Fruit fly (Drosophila melanogaster) whole organism, embryonic: ENCODE measurements around the gene Helz.

ENCODE experiments used
- ATbp ChIP-seq: fragments of 200-800 bp; sonication (Bioruptor generic); optimal IDR thresholded peaks from 2 replicates; lab custom pipeline; 2017; ENCODE audit warnings: missing biosample characterization, mild to moderate bottlenecking, missing genetic modification characterization, missing genetic modification reagents
- Adf1 ChIP-seq: fragments of 200-800 bp; sonication (Bioruptor generic); IDR thresholded peaks from 2 replicates; pipeline ENCODE4 v1.3.6; 2022; ENCODE audit warnings: missing biosample characterization, missing genetic modification characterization
- Antp ChIP-seq: fragments of 200-800 bp; sonication (Bioruptor generic); optimal IDR thresholded peaks from 3 replicates; lab custom pipeline; 2016; ENCODE audit warnings: missing biosample characterization, missing genetic modification characterization
- B-H1 ChIP-seq: fragments of 200-800 bp; sonication (Bioruptor generic); IDR thresholded peaks from 3 replicates; pipeline ENCODE4 v1.3.6; 2022; ENCODE audit warnings: missing biosample characterization, missing genetic modification characterization
- CG10147 ChIP-seq: fragments of 200-800 bp; sonication (Bioruptor generic); optimal IDR thresholded peaks from 2 replicates; lab custom pipeline; 2019; ENCODE audit warnings: missing biosample characterization, mild to moderate bottlenecking, missing genetic modification characterization, moderate library complexity
- CG12071 ChIP-seq: fragments of 200-800 bp; sonication (Bioruptor generic); optimal IDR thresholded peaks from 3 replicates; lab custom pipeline; 2018; ENCODE audit warnings: missing biosample characterization, mild to moderate bottlenecking, missing genetic modification characterization
- CG12299 ChIP-seq: fragments of 200-800 bp; sonication (Bioruptor generic); optimal IDR thresholded peaks from 2 replicates; lab custom pipeline; 2018; ENCODE audit warnings: missing biosample characterization, mild to moderate bottlenecking, missing genetic modification characterization
- CG12659 ChIP-seq: fragments of 200-800 bp; sonication (Bioruptor generic); optimal IDR thresholded peaks from 3 replicates; lab custom pipeline; 2017; ENCODE audit warnings: mild to moderate bottlenecking, missing biosample characterization, missing genetic modification reagents, missing genetic modification characterization
- CG13296 ChIP-seq: fragments of 200-800 bp; sonication (Bioruptor generic); optimal IDR thresholded peaks from 3 replicates; lab custom pipeline; 2018; ENCODE audit warnings: missing biosample characterization, mild to moderate bottlenecking, missing genetic modification characterization
- CG13894 ChIP-seq: fragments of 200-800 bp; sonication (Bioruptor generic); optimal IDR thresholded peaks from 3 replicates; lab custom pipeline; 2018; ENCODE audit warnings: missing biosample characterization, mild to moderate bottlenecking, missing genetic modification characterization, moderate library complexity
- CG15269 ChIP-seq: fragments of 200-800 bp; sonication (Bioruptor generic); optimal IDR thresholded peaks from 2 replicates; lab custom pipeline; 2018; ENCODE audit warnings: missing biosample characterization, mild to moderate bottlenecking, missing genetic modification characterization, moderate library complexity
- CG31388 ChIP-seq: fragments of 200-800 bp; sonication (Bioruptor generic); optimal IDR thresholded peaks from 2 replicates; lab custom pipeline; 2016; ENCODE audit warnings: missing biosample characterization, missing genetic modification characterization
- CG31441 ChIP-seq: fragments of 200-800 bp; sonication (Bioruptor generic); IDR thresholded peaks from 2 replicates; pipeline ENCODE4 v1.3.6; 2022; ENCODE audit warnings: missing biosample characterization, missing genetic modification characterization
- CG32772 ChIP-seq: fragments of 200-800 bp; sonication (Bioruptor generic); IDR thresholded peaks from 2 replicates; pipeline ENCODE4 v1.3.6; 2022; ENCODE audit warnings: missing biosample characterization, missing genetic modification characterization
- CG34224 ChIP-seq: fragments of 200-800 bp; sonication (Bioruptor generic); IDR thresholded peaks from 3 replicates; pipeline ENCODE4 v1.3.6; 2022; ENCODE audit warnings: missing biosample characterization, missing genetic modification characterization; ENCODE audit not compliant: partially characterized antibody
- CG34422 ChIP-seq: fragments of 200-800 bp; sonication (Bioruptor generic); IDR thresholded peaks from 3 replicates; pipeline ENCODE4 v1.3.6; 2022; ENCODE audit warnings: missing biosample characterization, missing genetic modification characterization
- CG4328 ChIP-seq: fragments of 200-800 bp; sonication (Bioruptor generic); optimal IDR thresholded peaks from 3 replicates; lab custom pipeline; 2017; ENCODE audit warnings: missing biosample characterization, missing genetic modification reagents, missing genetic modification characterization
- CG4360 ChIP-seq: fragments of 200-800 bp; sonication (Bioruptor generic); IDR thresholded peaks from 2 replicates; pipeline ENCODE4 v1.3.6; 2022; ENCODE audit warnings: missing biosample characterization, missing genetic modification characterization
- CG8924 ChIP-seq: fragments of 200-800 bp; optimal IDR thresholded peaks from 3 replicates; lab custom pipeline; 2019; ENCODE audit warnings: missing biosample characterization, mild to moderate bottlenecking, missing genetic modification characterization, moderate library complexity
- CrebB ChIP-seq: fragments of 200-800 bp; sonication (Bioruptor generic); optimal IDR thresholded peaks from 3 replicates; lab custom pipeline; 2018; ENCODE audit warnings: missing biosample characterization, mild to moderate bottlenecking, missing genetic modification characterization
- Fer2 ChIP-seq: fragments of 200-800 bp; sonication (Bioruptor generic); optimal IDR thresholded peaks from 2 replicates; lab custom pipeline; 2018; ENCODE audit warnings: missing biosample characterization, mild to moderate bottlenecking, missing genetic modification characterization, moderate library complexity
- Fer3 ChIP-seq: fragments of 200-800 bp; sonication (Bioruptor generic); optimal IDR thresholded peaks from 2 replicates; lab custom pipeline; 2018; ENCODE audit warnings: missing biosample characterization, mild to moderate bottlenecking, missing genetic modification characterization, moderate library complexity
- H15 ChIP-seq: fragments of 200-800 bp; sonication (Bioruptor generic); IDR thresholded peaks from 3 replicates; pipeline ENCODE4 v1.3.6; 2022; ENCODE audit warnings: missing biosample characterization, missing genetic modification characterization
- HHEX ChIP-seq: fragments of 200-800 bp; sonication (Bioruptor generic); optimal IDR thresholded peaks from 3 replicates; lab custom pipeline; 2017; ENCODE audit warnings: missing biosample characterization, mild to moderate bottlenecking, missing genetic modification characterization, missing genetic modification reagents
- HLH4C ChIP-seq: fragments of 200-800 bp; sonication (Bioruptor generic); IDR thresholded peaks from 3 replicates; pipeline ENCODE4 v1.3.6; 2022; ENCODE audit warnings: missing biosample characterization, missing genetic modification characterization; ENCODE audit not compliant: partially characterized antibody
- Hmr ChIP-seq: fragments of 200-800 bp; sonication (Bioruptor generic); optimal IDR thresholded peaks from 3 replicates; lab custom pipeline; 2017; ENCODE audit warnings: mild to moderate bottlenecking, missing biosample characterization, missing genetic modification reagents, missing genetic modification characterization
- Hr51 ChIP-seq, 2 experiments: fragments of 200-800 bp; sonication (Bioruptor generic); optimal IDR thresholded peaks; 2 replicates in 1 of 2; 3 replicates in 1 of 2; lab custom pipeline; 2016 to 2018; ENCODE audit warnings: missing biosample characterization in 2 of 2, missing genetic modification characterization in 2 of 2, mild to moderate bottlenecking in 1 of 2, moderate library complexity in 1 of 2
- Meics ChIP-seq: fragments of 200-800 bp; sonication (Bioruptor generic); optimal IDR thresholded peaks from 2 replicates; lab custom pipeline; 2017; ENCODE audit warnings: missing biosample characterization, mild to moderate bottlenecking, missing genetic modification characterization
- Nf-YC ChIP-seq: fragments of 200-800 bp; optimal IDR thresholded peaks from 3 replicates; lab custom pipeline; 2019; ENCODE audit warnings: missing biosample characterization, mild to moderate bottlenecking, missing genetic modification characterization, moderate library complexity
- Poxn ChIP-seq: fragments of 200-800 bp; sonication (Bioruptor generic); IDR thresholded peaks from 2 replicates; pipeline ENCODE4 v1.3.6; 2022; ENCODE audit warnings: missing biosample characterization, missing genetic modification characterization
- caup ChIP-seq: fragments of 200-800 bp; sonication (Bioruptor generic); optimal IDR thresholded peaks from 3 replicates; lab custom pipeline; 2017; ENCODE audit warnings: missing biosample characterization, mild to moderate bottlenecking, missing genetic modification characterization, moderate library complexity; ENCODE audit not compliant: severe bottlenecking
- corto ChIP-seq: fragments of 200-800 bp; sonication (Bioruptor generic); optimal IDR thresholded peaks from 2 replicates; lab custom pipeline; 2016; ENCODE audit warnings: missing biosample characterization, mild to moderate bottlenecking, missing genetic modification characterization, moderate library complexity
- crp ChIP-seq, 2 experiments: fragments of 200-800 bp; sonication (Bioruptor generic); optimal IDR thresholded peaks; 2 replicates in 1 of 2; 3 replicates in 1 of 2; lab custom pipeline; 2017; ENCODE audit warnings: missing biosample characterization in 2 of 2, missing genetic modification characterization in 2 of 2, mild to moderate bottlenecking in 1 of 2, moderate library complexity in 1 of 2
- dm ChIP-seq: fragments of 200-800 bp; sonication (Bioruptor generic); optimal IDR thresholded peaks from 3 replicates; lab custom pipeline; 2016; ENCODE audit warnings: missing biosample characterization, missing genetic modification characterization
- esg ChIP-seq: fragments of 200-800 bp; sonication (Bioruptor generic); conservative IDR thresholded peaks from 2 replicates; pipeline ENCODE4 v1.3.6; 2022; ENCODE audit warnings: missing biosample characterization, missing genetic modification characterization
- ewg ChIP-seq: fragments of 200-800 bp; sonication (Bioruptor generic); optimal IDR thresholded peaks from 3 replicates; lab custom pipeline; 2017; ENCODE audit warnings: mild to moderate bottlenecking, missing biosample characterization, missing genetic modification reagents, missing genetic modification characterization
- gem ChIP-seq: fragments of 200-800 bp; sonication (Bioruptor generic); optimal IDR thresholded peaks from 2 replicates; lab custom pipeline; 2019; ENCODE audit warnings: missing biosample characterization, mild to moderate bottlenecking, missing genetic modification characterization, moderate library complexity
- lab ChIP-seq: fragments of 200-800 bp; sonication (Bioruptor generic); optimal IDR thresholded peaks from 3 replicates; lab custom pipeline; 2017; ENCODE audit warnings: missing biosample characterization, missing genetic modification characterization, mild to moderate bottlenecking, moderate library complexity, missing genetic modification reagents
- maf-S ChIP-seq: fragments of 200-800 bp; sonication (Bioruptor generic); optimal IDR thresholded peaks from 2 replicates; lab custom pipeline; 2016; ENCODE audit warnings: missing biosample characterization, missing genetic modification characterization
- nerfin-1 ChIP-seq: fragments of 200-800 bp; sonication (Bioruptor generic); optimal IDR thresholded peaks from 3 replicates; lab custom pipeline; 2019; ENCODE audit warnings: missing biosample characterization, mild to moderate bottlenecking, missing genetic modification characterization, moderate library complexity
- oc ChIP-seq: fragments of 200-800 bp; sonication (Bioruptor generic); optimal IDR thresholded peaks from 2 replicates; lab custom pipeline; 2018; ENCODE audit warnings: missing biosample characterization, mild to moderate bottlenecking, missing genetic modification characterization, moderate library complexity
- scrt ChIP-seq: fragments of 200-800 bp; sonication (Bioruptor generic); optimal IDR thresholded peaks from 2 replicates; lab custom pipeline; 2018; ENCODE audit warnings: missing biosample characterization, mild to moderate bottlenecking, missing genetic modification characterization, moderate library complexity
- sens ChIP-seq: fragments of 200-800 bp; sonication (Bioruptor generic); peaks from one replicate; lab custom pipeline; 2016; ENCODE audit warnings: missing biosample characterization, missing genetic modification characterization
- sr ChIP-seq: fragments of 200-800 bp; sonication (Bioruptor generic); IDR thresholded peaks from 3 replicates; pipeline ENCODE4 v1.3.6; 2022; ENCODE audit warnings: missing biosample characterization, missing genetic modification characterization
- stwl ChIP-seq: fragments of 200-800 bp; sonication (Bioruptor generic); optimal IDR thresholded peaks from 3 replicates; lab custom pipeline; 2018; ENCODE audit warnings: missing biosample characterization, mild to moderate bottlenecking, missing genetic modification characterization, moderate library complexity
- sug ChIP-seq: fragments of 200-800 bp; optimal IDR thresholded peaks from 2 replicates; lab custom pipeline; 2019; ENCODE audit warnings: missing biosample characterization, mild to moderate bottlenecking, missing genetic modification characterization, moderate library complexity
- trem ChIP-seq: fragments of 200-800 bp; optimal IDR thresholded peaks from 3 replicates; lab custom pipeline; 2019; ENCODE audit warnings: missing biosample characterization, mild to moderate bottlenecking, missing genetic modification characterization, moderate library complexity
- wor ChIP-seq: fragments of 200-800 bp; sonication (Bioruptor generic); IDR thresholded peaks from 2 replicates; pipeline ENCODE4 v1.3.6; 2022; ENCODE audit warnings: missing biosample characterization, missing genetic modification characterization
- zfh2 ChIP-seq: fragments of 200-800 bp; sonication (Bioruptor generic); optimal IDR thresholded peaks from 2 replicates; lab custom pipeline; 2016; ENCODE audit warnings: missing biosample characterization, missing genetic modification characterization

Helz gene

DNA sequence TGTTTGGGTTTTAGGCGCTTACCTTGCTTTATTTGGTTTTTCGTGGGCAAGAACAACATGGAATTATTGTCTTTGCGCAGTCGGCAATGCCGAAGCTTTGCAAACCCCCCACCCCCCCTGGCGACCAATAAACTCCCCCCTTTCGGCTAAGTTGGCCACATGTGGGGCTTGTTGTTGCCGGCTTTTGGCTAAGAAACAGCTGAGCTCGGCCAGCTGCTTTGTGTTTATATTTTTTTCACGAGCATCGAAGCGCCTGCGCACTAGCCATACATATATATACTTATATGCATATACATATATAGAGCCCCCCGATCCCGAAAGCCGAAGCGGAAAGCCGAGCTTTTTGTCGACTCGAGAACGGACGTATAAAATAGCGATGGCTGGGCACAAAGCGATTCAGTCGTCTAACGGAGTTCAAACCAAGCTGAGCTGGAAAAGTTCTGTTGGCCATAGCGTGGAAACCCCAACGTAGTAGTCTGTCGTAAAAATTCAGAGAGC lies 15.0 kb downstream of the Helz start, which contains the start of gene CG17839 (continued):
- TF ChIP-seq CG12299 (tag; lab: Kevin White, UChicago) (no peak), CG12071 (peak; percentile 39), CG4360 (GFP tag; lab: Robert Waterston, UW) (peak; percentile 49), CG31388 (no peak), CG34422 (GFP tag; lab: Robert Waterston, UW) (peak; percentile 92; the same call in 1 of the 3 replicates), dm (GFP tag; lab: Kevin White, UChicago) (no peak), HHEX (peak; percentile 29), CG12659 (GFP tag; lab: Kevin White, UChicago) (no peak), Fer2 (tag; lab: Kevin White, UChicago) (no peak), CrebB (tag; lab: Kevin White, UChicago) (peak; percentile 6), CG8924 (tag; lab: Kevin White, UChicago) (peak; percentile 14), corto (GFP tag; lab: Kevin White, UChicago) (no peak), maf-S (no peak), caup (GFP tag; lab: Kevin White, UChicago) (peak; percentile 55), wor (no peak), crp (GFP tag; optimal IDR thresholded peaks at IDR 0.05; lab: Kevin White, UChicago) (peak in 1 of 2 experiments; percentile 82), zfh2 (GFP tag; lab: Kevin White, UChicago) (no peak), HLH4C (GFP tag; lab: Robert Waterston, UW) (peak; percentile 40; the same call in 1 of the 3 replicates), CG32772 (GFP tag; lab: Robert Waterston, UW) (no peak), stwl (tag; lab: Kevin White, UChicago) (no peak), Hmr (GFP tag; lab: Kevin White, UChicago) (peak; percentile 68), sr (no peak), trem (tag; lab: Kevin White, UChicago) (no peak), sug (tag; lab: Kevin White, UChicago) (peak; percentile 51), Poxn (GFP tag; lab: Robert Waterston, UW) (no peak), CG31441 (GFP tag; lab: Robert Waterston, UW) (no peak), ewg (peak; percentile 86), CG13296 (peak; percentile 48), CG10147 (peak; percentile 14), Nf-YC (tag; lab: Kevin White, UChicago) (peak; percentile 37), CG4328 (GFP tag; lab: Kevin White, UChicago) (no peak), scrt (peak; percentile 83), H15 (GFP tag; lab: Robert Waterston, UW) (no peak), Adf1 (GFP tag; lab: Robert Waterston, UW) (peak; percentile 83), lab (GFP tag; lab: Kevin White, UChicago) (peak; percentile 71), gem (no peak), CG13894 (tag; lab: Kevin White, UChicago) (peak; percentile 94), oc (tag; lab: Kevin White, UChicago) (peak; percentile 30), ATbp (GFP tag; lab: Kevin White, UChicago) (peak; percentile 9), B-H1 (GFP tag; lab: Robert Waterston, UW) (no peak; the same call in 2 of the 3 replicates), nerfin-1 (tag; lab: Kevin White, UChicago) (no peak), CG34224 (peak; percentile 55), sens (GFP tag; lab: Kevin White, UChicago) (peak; percentile 67), CG15269 (tag; lab: Kevin White, UChicago) (peak; percentile 31), Hr51 (GFP tag; optimal IDR thresholded peaks at IDR 0.05; lab: Kevin White, UChicago) (no peak), Antp (GFP tag; lab: Kevin White, UChicago) (no peak), Fer3 (tag; lab: Kevin White, UChicago) (peak; percentile 4), esg (GFP tag; lab: Robert Waterston, UW) (no peak), Meics (GFP tag; lab: Kevin White, UChicago) (peak; percentile 33)
